Worm (Caenorhabditis elegans): ENCODE data around the gene mcm-3AP.

mcm-3AP gene

ce11 chrIV:7987083-7987482 lies 38.6 kb downstream of the mcm-3AP start, which contains the start of gene mec-17:
Gene mec-17 (minus strand): TSS chrIV:7987183.
- TF ChIP-seq alr-1 (tag; optimal IDR thresholded peaks at IDR 0.05; ENCODE audit: borderline replicate concordance) (no peak), lin-15B (tag; optimal IDR thresholded peaks at IDR 0.05) (no peak), nhr-90 (tag; optimal IDR thresholded peaks at IDR 0.05; ENCODE audit: poor library complexity) (no peak), hlh-4 (tag; optimal IDR thresholded peaks at IDR 0.05) (no peak), egl-13 (tag; optimal IDR thresholded peaks at IDR 0.05) (no peak), pqm-1 (tag; optimal IDR thresholded peaks at IDR 0.05) (no peak), unc-98 (GFP tag; IDR thresholded peaks at IDR 0.05) (no peak), irx-1 (tag; optimal IDR thresholded peaks at IDR 0.05) (no peak), skn-1 (tag; optimal IDR thresholded peaks at IDR 0.05) (no peak), mab-9 (GFP tag; IDR thresholded peaks at IDR 0.05) (no peak), lsy-2 (tag; optimal IDR thresholded peaks at IDR 0.05) (no peak), unc-62 (GFP tag; optimal IDR thresholded peaks at IDR 0.05) (no peak), snu-23 (GFP tag; optimal IDR thresholded peaks at IDR 0.05) (no peak)

- TF ChIP-seq nhr-12 (tag; optimal IDR thresholded peaks at IDR 0.05), result no peak
- no peak for TF ChIP-seq sptf-1 (tag; optimal IDR thresholded peaks at IDR 0.05)
- TF ChIP-seq mab-9 (GFP tag; IDR thresholded peaks at IDR 0.05), result no peak
- no peak for TF ChIP-seq aha-1 (tag; optimal IDR thresholded peaks at IDR 0.05)
- TF ChIP-seq ceh-63 (GFP tag; optimal IDR thresholded peaks at IDR 0.05), result no peak
- no peak for TF ChIP-seq elt-2 (tag; optimal IDR thresholded peaks at IDR 0.05)
- no peak for TF ChIP-seq swsn-7 (tag; optimal IDR thresholded peaks at IDR 0.05)
- TF ChIP-seq C04F5.9 (tag; optimal IDR thresholded peaks at IDR 0.05), result no peak
- TF ChIP-seq hlh-17 (GFP tag; optimal IDR thresholded peaks at IDR 0.05; ENCODE audit: borderline replicate concordance), result no peak
- no peak for TF ChIP-seq nhr-71 (tag; optimal IDR thresholded peaks at IDR 0.05)
- no peak for TF ChIP-seq lin-39 (tag; optimal IDR thresholded peaks at IDR 0.05)
- TF ChIP-seq ceh-8 (GFP tag; optimal IDR thresholded peaks at IDR 0.05), result no peak
- no peak for TF ChIP-seq fos-1 (tag; optimal IDR thresholded peaks at IDR 0.05)
- no peak for TF ChIP-seq ceh-90 (tag; optimal IDR thresholded peaks at IDR 0.05)
- no peak for TF ChIP-seq pqm-1 (tag; optimal IDR thresholded peaks at IDR 0.05)
- no peak for TF ChIP-seq jun-1 (tag; optimal IDR thresholded peaks at IDR 0.05)
- TF ChIP-seq rnt-1 (tag; optimal IDR thresholded peaks at IDR 0.05), result no peak
- no peak for TF ChIP-seq nhr-28 (tag; optimal IDR thresholded peaks at IDR 0.05)
- TF ChIP-seq snpc-4 (tag; optimal IDR thresholded peaks at IDR 0.05), result no peak
- no peak for TF ChIP-seq mep-1 (tag; optimal IDR thresholded peaks at IDR 0.05)
Measured at ce11 chrIV:7988385-7988784, 39.9 kb downstream of the mcm-3AP start, which contains the start of gene col-115. Gene col-115 (plus strand): TSS chrIV:7988685.

- no peak for TF ChIP-seq lsy-2 (tag; optimal IDR thresholded peaks at IDR 0.05)
- TF ChIP-seq efl-1 (optimal IDR thresholded peaks at IDR 0.05), result no peak
- peak in 1 of 2 experiments; percentile 51 for TF ChIP-seq efl-1 (GFP tag; optimal IDR thresholded peaks at IDR 0.05 in 1 of 2)
Measured at ce11 chrIV:7994715-7995114, 46.2 kb downstream of the mcm-3AP start.

ce11 chrIV:8000763-8001162 lies 52.3 kb downstream of the mcm-3AP start:
- TF ChIP-seq hlh-17 (GFP tag; optimal IDR thresholded peaks at IDR 0.05; ENCODE audit: borderline replicate concordance) (no peak), mef-2 (tag; optimal IDR thresholded peaks at IDR 0.05) (no peak), ceh-8 (GFP tag; optimal IDR thresholded peaks at IDR 0.05) (no peak), ceh-63 (GFP tag; optimal IDR thresholded peaks at IDR 0.05) (no peak), C34B4.2 (tag; optimal IDR thresholded peaks at IDR 0.05) (no peak), nhr-85 (tag) (peak; percentile 75), elt-2 (tag; optimal IDR thresholded peaks at IDR 0.05) (no peak), jun-1 (tag; optimal IDR thresholded peaks at IDR 0.05) (no peak), blmp-1 (tag; optimal IDR thresholded peaks at IDR 0.05) (peak; percentile 43)

Measured in whole organism, L1 larva.